Worm (Caenorhabditis elegans): ENCODE data around the gene str-260.
"Not testable (repeated sequence)": the region's sequence is repeated elsewhere in the genome, so short reads cannot be mapped to it uniquely, and the experiment has no call there.

str-260 gene

DNA sequence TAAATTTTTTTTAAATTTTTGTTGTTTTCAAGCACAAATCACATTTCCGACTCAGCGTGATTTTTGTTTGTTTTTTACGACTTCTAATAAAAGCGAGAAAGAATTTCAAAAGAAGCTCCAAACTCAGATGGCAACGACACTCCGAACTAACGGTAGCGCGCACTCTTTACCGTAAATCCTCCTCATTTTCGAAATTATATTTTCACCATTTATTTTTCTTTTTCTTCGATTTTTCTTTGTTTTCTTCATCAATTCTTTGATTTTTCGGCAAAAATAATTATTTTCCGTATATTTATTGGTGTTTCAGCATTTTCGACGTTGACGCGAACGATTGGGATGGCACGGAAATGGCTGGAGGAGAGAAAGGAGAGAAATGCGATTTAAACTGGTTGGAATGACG lies 31.8 kb downstream of the str-260 start, which contains the start of gene T24A6.1:
T24A6.1 (plus strand) TSS at position 301 of the 400 bp plus-strand sequence.
- not testable (repeated sequence) for TF ChIP-seq lin-29 (GFP tag; IDR thresholded peaks at IDR 0.05); set-16 (GFP tag; IDR thresholded peaks at IDR 0.05); hlh-11 (tag; optimal IDR thresholded peaks at IDR 0.05)

DNA sequence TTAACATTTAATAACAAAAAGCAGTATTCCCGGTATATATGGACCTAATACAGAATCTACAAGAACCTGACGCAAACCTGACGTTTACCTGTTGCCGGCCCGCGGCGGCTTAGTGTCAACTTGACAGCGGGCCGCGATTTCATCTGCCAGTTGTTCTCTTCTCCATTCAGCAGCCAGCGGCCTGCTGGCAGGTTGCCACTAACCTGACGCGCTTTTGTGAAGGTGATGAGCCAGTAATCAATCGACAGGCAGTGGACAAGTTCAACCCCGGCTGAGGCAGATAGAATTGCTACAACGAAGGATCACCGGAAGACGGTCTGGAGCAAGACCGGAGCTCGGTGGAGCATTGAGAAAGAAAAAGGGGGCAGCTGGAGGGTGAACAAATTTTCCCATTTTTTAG lies 32.7 kb downstream of the str-260 start:
- TF ChIP-seq set-16 (GFP tag; IDR thresholded peaks at IDR 0.05) = peak; percentile 58; the same call in 1 of the 2 replicates

DNA sequence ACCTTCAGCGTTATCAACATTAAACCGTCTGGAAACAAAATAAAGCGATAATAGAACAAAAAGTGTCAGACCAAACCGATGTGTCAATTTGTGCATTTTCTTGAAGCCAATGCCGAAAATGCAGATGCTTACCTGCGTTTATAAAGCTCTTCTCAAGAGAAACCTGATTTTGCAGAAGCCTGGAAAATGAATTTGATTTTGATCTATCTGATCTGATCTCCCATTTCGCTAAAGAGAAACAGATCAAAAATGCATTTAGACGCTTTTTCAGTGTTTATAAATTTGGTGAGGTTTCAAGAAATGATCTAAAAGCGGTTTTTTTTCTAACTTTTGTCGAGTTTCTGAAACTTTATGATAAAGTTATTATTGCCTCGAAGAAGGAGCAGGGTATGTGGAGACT lies 35.8 kb downstream of the str-260 start, which contains the start of gene T24A6.16:
T24A6.16 (minus strand) TSS at position 101 of the 400 bp plus-strand sequence.
- not testable (repeated sequence) for TF ChIP-seq rbr-2, lin-15B, lir-3 (tag; optimal IDR thresholded peaks at IDR 0.05)

DNA sequence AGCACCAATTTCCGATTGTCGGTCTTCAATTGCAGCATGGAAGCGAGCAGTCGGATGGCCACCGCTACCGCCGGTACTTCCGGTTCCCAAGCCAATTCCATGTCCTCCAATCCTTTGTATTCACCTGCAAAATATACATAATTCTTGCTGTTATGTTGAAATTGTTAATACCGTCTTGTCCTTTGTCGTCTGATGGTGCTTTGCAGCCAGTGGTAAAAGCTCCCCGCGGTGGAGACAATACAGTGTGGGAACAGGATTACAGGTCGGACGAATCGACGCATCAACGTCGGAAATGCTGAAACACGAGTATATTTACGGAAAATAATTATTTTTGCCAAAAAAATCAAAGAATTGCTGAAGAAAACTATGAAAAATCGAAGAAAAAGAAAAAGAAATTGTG lies 37.4 kb downstream of the str-260 start, which contains the start of gene T24A6.17:
T24A6.17 (minus strand) TSS at position 101 of the 400 bp plus-strand sequence.
- TF ChIP-seq hif-1 (tag; optimal IDR thresholded peaks at IDR 0.05); ceh-44 (GFP tag; IDR thresholded peaks at IDR 0.05); fos-1 (tag; optimal IDR thresholded peaks at IDR 0.05): not testable (repeated sequence)

DNA sequence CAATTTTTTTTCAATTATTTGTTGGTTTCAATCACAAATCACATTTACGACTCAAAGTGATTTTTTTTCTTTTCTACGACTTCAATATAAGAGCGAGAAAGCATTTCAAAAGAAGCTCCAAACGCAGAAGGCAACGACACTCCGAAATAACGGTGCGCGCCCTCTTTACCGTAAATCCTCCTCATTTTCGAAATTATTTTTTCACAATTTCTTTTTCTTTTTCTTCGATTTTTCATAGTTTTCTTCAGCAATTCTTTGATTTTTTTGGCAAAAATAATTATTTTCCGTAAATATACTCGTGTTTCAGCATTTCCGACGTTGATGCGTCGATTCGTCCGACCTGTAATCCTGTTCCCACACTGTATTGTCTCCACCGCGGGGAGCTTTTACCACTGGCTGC lies 43.7 kb downstream of the str-260 start, which contains the start of gene F40C5.2:
F40C5.2 (plus strand) TSS at position 301 of the 400 bp plus-strand sequence.
- not testable (repeated sequence) for TF ChIP-seq T26A8.4 (GFP tag; IDR thresholded peaks at IDR 0.05); lin-38 (GFP tag; IDR thresholded peaks at IDR 0.05); mxl-3 (GFP tag; optimal IDR thresholded peaks at IDR 0.05)

DNA sequence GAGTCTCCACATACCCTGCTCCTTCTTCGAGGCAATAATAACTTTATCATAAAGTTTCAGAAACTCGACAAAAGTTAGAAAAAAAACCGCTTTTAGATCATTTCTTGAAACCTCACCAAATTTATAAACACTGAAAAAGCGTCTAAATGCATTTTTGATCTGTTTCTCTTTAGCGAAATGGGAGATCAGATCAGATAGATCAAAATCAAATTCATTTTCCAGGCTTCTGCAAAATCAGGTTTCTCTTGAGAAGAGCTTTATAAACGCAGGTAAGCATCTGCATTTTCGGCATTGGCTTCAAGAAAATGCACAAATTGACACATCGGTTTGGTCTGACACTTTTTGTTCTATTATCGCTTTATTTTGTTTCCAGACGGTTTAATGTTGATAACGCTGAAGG lies 45.4 kb downstream of the str-260 start, which contains the start of gene F40C5.1:
F40C5.1 (plus strand) TSS at position 301 of the 400 bp plus-strand sequence.
- TF ChIP-seq aly-2, lsy-2, spr-1 (tag; optimal IDR thresholded peaks at IDR 0.05): not testable (repeated sequence)

DNA sequence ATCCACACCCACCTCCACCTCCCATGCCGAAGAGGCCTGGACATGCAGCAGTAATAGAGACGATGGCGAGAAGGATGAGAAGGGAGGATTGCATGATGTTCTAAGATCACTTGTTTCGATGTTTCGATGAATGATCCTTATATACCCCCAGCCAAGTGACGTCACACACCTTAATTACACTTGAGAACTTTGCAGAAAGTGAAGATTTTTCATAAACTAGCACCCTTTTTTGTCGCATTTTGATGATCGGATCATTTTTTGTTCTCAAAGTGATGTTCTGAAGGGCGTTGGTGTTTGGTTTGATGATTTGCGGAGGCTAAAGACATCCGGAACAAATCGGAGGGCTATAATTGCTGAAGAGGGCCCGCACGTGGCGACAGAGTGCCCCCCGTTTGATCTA lies 48.8 kb downstream of the str-260 start, which contains the start of gene grl-27:
grl-27 (minus strand) TSS at position 101 of the 400 bp plus-strand sequence.
- TF ChIP-seq nhr-77 (tag; optimal IDR thresholded peaks at IDR 0.05) = no peak
- TF ChIP-seq Y105C5A.15 (GFP tag; IDR thresholded peaks at IDR 0.05) = no peak
- TF ChIP-seq pha-4 (GFP tag; IDR thresholded peaks at IDR 0.05) = no peak
- no peak for TF ChIP-seq pha-4 (tag; optimal IDR thresholded peaks at IDR 0.05)

DNA sequence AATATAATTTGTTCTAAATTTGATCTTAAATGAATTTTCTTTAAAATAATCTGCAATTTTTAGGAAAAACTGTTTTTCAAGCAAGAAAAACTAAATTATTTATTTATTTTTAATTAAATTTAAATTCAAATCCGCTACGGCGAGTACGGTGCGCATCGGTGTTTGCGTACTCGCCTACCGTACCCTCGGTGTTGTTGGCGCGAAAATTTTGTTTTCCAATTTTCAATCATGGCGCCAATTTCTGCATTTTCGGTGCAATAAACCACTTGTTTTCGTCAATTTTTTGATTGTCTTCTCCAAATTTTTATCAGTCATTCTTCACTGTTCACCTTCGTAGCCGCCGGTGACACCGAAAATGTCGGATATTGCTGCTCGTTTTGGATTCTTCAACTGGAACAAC lies 51.8 kb downstream of the str-260 start, which contains the start of gene pygl-1:
pygl-1 (plus strand) TSS at position 211 of the 400 bp plus-strand sequence.
- TF ChIP-seq F10B5.3 (tag; optimal IDR thresholded peaks at IDR 0.05) (no peak), nhr-48 (tag; optimal IDR thresholded peaks at IDR 0.05) (no peak), madf-9 (GFP tag; conservative IDR thresholded peaks at IDR 0.05) (0 out of 2 replicates have a peak, but pooled peaks have one; percentile 10), nhr-41 (GFP tag; IDR thresholded peaks at IDR 0.05) (no peak), snpc-1.2 (GFP tag; IDR thresholded peaks at IDR 0.05) (peak; percentile 27; the same call in 1 of the 2 replicates), zip-2 (tag; optimal IDR thresholded peaks at IDR 0.05) (no peak), T20F7.1 (GFP tag; optimal IDR thresholded peaks at IDR 0.05) (no peak), mes-2 (tag; optimal IDR thresholded peaks at IDR 0.05; ENCODE audit: poor library complexity, severe bottlenecking) (no peak), snpc-4 (tag; optimal IDR thresholded peaks at IDR 0.05) (no peak), ceh-32 (tag; optimal IDR thresholded peaks at IDR 0.05; ENCODE audit: poor library complexity) (no peak), hlh-11 (tag; optimal IDR thresholded peaks at IDR 0.05) (no peak), zip-11 (GFP tag; IDR thresholded peaks at IDR 0.05) (no peak), F37D6.2 (tag; optimal IDR thresholded peaks at IDR 0.05) (no peak), daf-16 (GFP tag; optimal IDR thresholded peaks at IDR 0.05) (no peak), daf-16 (tag; optimal IDR thresholded peaks at IDR 0.05) (peak; percentile 28), mdl-1 (tag; optimal IDR thresholded peaks at IDR 0.05) (no peak), fos-1 (tag; optimal IDR thresholded peaks at IDR 0.05) (no peak), egl-43 (GFP tag; IDR thresholded peaks at IDR 0.05) (no peak), daf-12 (tag; optimal IDR thresholded peaks at IDR 0.05) (no peak), Y48G9A.11 (GFP tag; IDR thresholded peaks at IDR 0.05) (peak; percentile 91)

Measured in whole organism, L4 larva.